Fruit fly (Drosophila melanogaster) whole organism, embryonic: ENCODE results near the gene melt.

ENCODE experiments used
- ATbp ChIP-seq: fragments of 200-800 bp; sonication (Bioruptor generic); optimal IDR thresholded peaks from 2 replicates; lab custom pipeline; 2017; ENCODE audit warnings: missing biosample characterization, mild to moderate bottlenecking, missing genetic modification characterization, missing genetic modification reagents
- BEAF-32 ChIP-seq: fragments of 200-800 bp; sonication (Bioruptor generic); optimal IDR thresholded peaks from 3 replicates; lab custom pipeline; 2017; ENCODE audit warnings: missing biosample characterization, missing genetic modification characterization, mild to moderate bottlenecking, moderate library complexity, missing genetic modification reagents
- CG10366 ChIP-seq: fragments of 200-800 bp; sonication (Bioruptor generic); IDR thresholded peaks from 2 replicates; pipeline ENCODE4 v1.3.6; 2022; ENCODE audit warnings: missing biosample characterization, missing genetic modification characterization
- CG12219 ChIP-seq: fragments of 200-800 bp; sonication (Bioruptor generic); optimal IDR thresholded peaks from 3 replicates; lab custom pipeline; 2018; ENCODE audit warnings: missing biosample characterization, mild to moderate bottlenecking, missing genetic modification characterization
- CG15514 ChIP-seq: fragments of 200-800 bp; sonication (Bioruptor generic); optimal IDR thresholded peaks from 3 replicates; lab custom pipeline; 2017; ENCODE audit warnings: missing biosample characterization, missing genetic modification characterization, mild to moderate bottlenecking, moderate library complexity, missing genetic modification reagents
- CG18619 ChIP-seq: fragments of 200-800 bp; sonication (Bioruptor generic); optimal IDR thresholded peaks from 3 replicates; lab custom pipeline; 2017; ENCODE audit warnings: missing biosample characterization, mild to moderate bottlenecking, missing genetic modification characterization
- CG31224 ChIP-seq: fragments of 200-800 bp; sonication (Bioruptor generic); IDR thresholded peaks from 2 replicates; pipeline ENCODE4 v1.3.6; 2022; ENCODE audit warnings: missing biosample characterization, missing genetic modification characterization
- CG31441 ChIP-seq: fragments of 200-800 bp; sonication (Bioruptor generic); IDR thresholded peaks from 2 replicates; pipeline ENCODE4 v1.3.6; 2022; ENCODE audit warnings: missing biosample characterization, missing genetic modification characterization
- CG34376 ChIP-seq: fragments of 200-800 bp; sonication (Bioruptor generic); optimal IDR thresholded peaks from 2 replicates; lab custom pipeline; 2018; ENCODE audit warnings: missing biosample characterization, mild to moderate bottlenecking, missing genetic modification characterization
- CG34422 ChIP-seq: fragments of 200-800 bp; sonication (Bioruptor generic); IDR thresholded peaks from 3 replicates; pipeline ENCODE4 v1.3.6; 2022; ENCODE audit warnings: missing biosample characterization, missing genetic modification characterization
- CG42726 ChIP-seq: fragments of 200-800 bp; sonication (Bioruptor generic); IDR thresholded peaks from 2 replicates; pipeline ENCODE4 v1.3.6; 2022; ENCODE audit warnings: missing biosample characterization, missing genetic modification characterization; ENCODE audit not compliant: partially characterized antibody
- CG4282 ChIP-seq: fragments of 200-800 bp; sonication (Bioruptor generic); optimal IDR thresholded peaks from 2 replicates; lab custom pipeline; 2016; ENCODE audit warnings: missing biosample characterization, missing genetic modification characterization
- CG5180 ChIP-seq: fragments of 200-800 bp; sonication (Bioruptor generic); optimal IDR thresholded peaks from 3 replicates; lab custom pipeline; 2017; ENCODE audit warnings: missing biosample characterization, missing genetic modification characterization, mild to moderate bottlenecking, moderate library complexity, missing genetic modification reagents
- CG6791 ChIP-seq: fragments of 200-800 bp; sonication (Bioruptor generic); IDR thresholded peaks from 3 replicates; pipeline ENCODE4 v1.3.6; 2022; ENCODE audit warnings: missing biosample characterization, missing genetic modification characterization; ENCODE audit not compliant: partially characterized antibody
- CG8290 ChIP-seq, 3 experiments: fragments of 200-800 bp; sonication (Bioruptor generic); optimal IDR thresholded peaks; 2 replicates each; lab custom pipeline; 2016 to 2019; ENCODE audit warnings: missing biosample characterization in 3 of 3, missing genetic modification characterization in 3 of 3, mild to moderate bottlenecking in 2 of 3, moderate library complexity in 1 of 3
- CG8359 ChIP-seq: fragments of 200-800 bp; sonication (Bioruptor generic); optimal IDR thresholded peaks from 2 replicates; lab custom pipeline; 2017; ENCODE audit warnings: missing biosample characterization, mild to moderate bottlenecking, missing genetic modification characterization, borderline replicate concordance
- CG9215 ChIP-seq: fragments of 200-800 bp; sonication (Bioruptor generic); IDR thresholded peaks from 2 replicates; pipeline ENCODE4 v1.3.6; 2022; ENCODE audit warnings: missing biosample characterization, missing genetic modification characterization
- CHES-1-like ChIP-seq: fragments of 200-800 bp; sonication (Bioruptor generic); optimal IDR thresholded peaks from 2 replicates; lab custom pipeline; 2016; ENCODE audit warnings: missing biosample characterization, missing genetic modification characterization
- CrebB ChIP-seq: fragments of 200-800 bp; sonication (Bioruptor generic); optimal IDR thresholded peaks from 3 replicates; lab custom pipeline; 2018; ENCODE audit warnings: missing biosample characterization, mild to moderate bottlenecking, missing genetic modification characterization
- Drgx ChIP-seq: fragments of 200-800 bp; sonication (Bioruptor generic); IDR thresholded peaks from 2 replicates; pipeline ENCODE4 v1.3.6; 2022; ENCODE audit warnings: missing biosample characterization, missing genetic modification characterization
- ERR ChIP-seq: fragments of 200-800 bp; sonication (Bioruptor generic); optimal IDR thresholded peaks from 2 replicates; lab custom pipeline; 2016; ENCODE audit warnings: missing biosample characterization, missing genetic modification characterization
- Ets97D ChIP-seq: fragments of 200-800 bp; sonication (Bioruptor generic); optimal IDR thresholded peaks from 3 replicates; lab custom pipeline; 2016; ENCODE audit warnings: missing biosample characterization, missing genetic modification characterization
- HLH3B ChIP-seq: fragments of 200-800 bp; sonication (Bioruptor generic); IDR thresholded peaks from 2 replicates; pipeline ENCODE4 v1.3.6; 2022; ENCODE audit warnings: missing biosample characterization, missing genetic modification characterization
- HLHmδ ChIP-seq: fragments of 200-800 bp; sonication (Bioruptor generic); optimal IDR thresholded peaks from 2 replicates; lab custom pipeline; 2018; ENCODE audit warnings: missing biosample characterization, mild to moderate bottlenecking, missing genetic modification characterization, moderate library complexity
- Jarid2 ChIP-seq: fragments of 200-800 bp; sonication (Bioruptor generic); optimal IDR thresholded peaks from 3 replicates; lab custom pipeline; 2017; ENCODE audit warnings: mild to moderate bottlenecking, missing biosample characterization, missing genetic modification reagents, missing genetic modification characterization
- Myb ChIP-seq: fragments of 200-800 bp; sonication (Bioruptor generic); optimal IDR thresholded peaks from 2 replicates; lab custom pipeline; 2016; ENCODE audit warnings: missing biosample characterization, missing genetic modification characterization
- Neu2 ChIP-seq: fragments of 200-800 bp; sonication (Bioruptor generic); optimal IDR thresholded peaks from 3 replicates; lab custom pipeline; 2016; ENCODE audit warnings: missing biosample characterization, missing genetic modification characterization, borderline replicate concordance
- PHDP ChIP-seq: fragments of 200-800 bp; sonication (Bioruptor generic); optimal IDR thresholded peaks from 3 replicates; lab custom pipeline; 2018; ENCODE audit warnings: missing biosample characterization, mild to moderate bottlenecking, missing genetic modification characterization, moderate library complexity
- Ravus ChIP-seq: fragments of 200-800 bp; sonication (Bioruptor generic); IDR thresholded peaks from 2 replicates; pipeline ENCODE4 v1.3.6; 2022; ENCODE audit warnings: missing biosample characterization, missing genetic modification characterization
- Six4 ChIP-seq: fragments of 200-800 bp; sonication (Bioruptor generic); optimal IDR thresholded peaks from 2 replicates; lab custom pipeline; 2016; ENCODE audit warnings: missing biosample characterization, missing genetic modification characterization
- Spps ChIP-seq: fragments of 200-800 bp; sonication (Bioruptor generic); optimal IDR thresholded peaks from 2 replicates; lab custom pipeline; 2018; ENCODE audit warnings: missing biosample characterization, mild to moderate bottlenecking, missing genetic modification characterization
- Tbp ChIP-seq: fragments of >200 bp; optimal IDR thresholded peaks from 2 replicates; lab custom pipeline; 2018; ENCODE audit warnings: missing biosample characterization, missing genetic modification characterization
- Usf ChIP-seq: fragments of 200-800 bp; sonication (Bioruptor generic); optimal IDR thresholded peaks from 2 replicates; lab custom pipeline; 2017; ENCODE audit warnings: missing genotype, missing biosample characterization, missing genetic modification characterization
- az2 ChIP-seq: fragments of 200-800 bp; sonication (Bioruptor generic); optimal IDR thresholded peaks from 3 replicates; lab custom pipeline; 2016; ENCODE audit warnings: missing biosample characterization, missing genetic modification characterization
- dati ChIP-seq: fragments of 200-800 bp; sonication (Bioruptor generic); IDR thresholded peaks from 2 replicates; pipeline ENCODE4 v1.3.6; 2022; ENCODE audit warnings: missing biosample characterization, missing genetic modification characterization
- dysf ChIP-seq: fragments of 200-800 bp; sonication (Bioruptor generic); IDR thresholded peaks from 3 replicates; pipeline ENCODE4 v1.3.6; 2022; ENCODE audit warnings: missing biosample characterization, missing genetic modification characterization
- fru ChIP-seq: fragments of >200 bp; optimal IDR thresholded peaks from 2 replicates; lab custom pipeline; 2017
- lov ChIP-seq, 2 experiments: fragments of 200-800 bp in 1 of 2; fragments of >200 bp in 1 of 2; sonication (Bioruptor generic) in 1 of 2; IDR thresholded peaks in 1 of 2; optimal IDR thresholded peaks in 1 of 2; 2 replicates in 1 of 2; 3 replicates in 1 of 2; pipeline versions ENCODE4 v1.3.6 to Lab custom; 2017 to 2022; ENCODE audit warnings: missing biosample characterization in 1 of 2, missing genetic modification characterization in 1 of 2
- mirr ChIP-seq: fragments of 200-800 bp; sonication (Bioruptor generic); optimal IDR thresholded peaks from 3 replicates; lab custom pipeline; 2018; ENCODE audit warnings: missing biosample characterization, mild to moderate bottlenecking, missing genetic modification characterization
- nmo ChIP-seq: fragments of 200-800 bp; sonication (Bioruptor generic); optimal IDR thresholded peaks from 2 replicates; lab custom pipeline; 2018; ENCODE audit warnings: missing biosample characterization, mild to moderate bottlenecking, missing genetic modification characterization, moderate library complexity
- nom ChIP-seq: fragments of 200-800 bp; sonication (Bioruptor generic); optimal IDR thresholded peaks from 2 replicates; lab custom pipeline; 2017; ENCODE audit warnings: missing biosample characterization, missing genetic modification characterization, mild to moderate bottlenecking, moderate library complexity, missing genetic modification reagents
- pzg ChIP-seq: fragments of 200-800 bp; sonication (Bioruptor generic); optimal IDR thresholded peaks from 3 replicates; lab custom pipeline; 2018; ENCODE audit warnings: missing biosample characterization, mild to moderate bottlenecking, missing genetic modification characterization, moderate library complexity
- ranshi ChIP-seq: fragments of 200-800 bp; sonication (Bioruptor generic); IDR thresholded peaks from 2 replicates; pipeline ENCODE4 v1.3.6; 2022; ENCODE audit warnings: missing biosample characterization, missing genetic modification characterization
- sens-2 ChIP-seq: fragments of 200-800 bp; sonication (Bioruptor generic); IDR thresholded peaks from 2 replicates; pipeline ENCODE4 v1.3.6; 2022; ENCODE audit warnings: missing biosample characterization, missing genetic modification characterization
- shn ChIP-seq: fragments of 200-800 bp; sonication (Bioruptor generic); optimal IDR thresholded peaks from 3 replicates; lab custom pipeline; 2016; ENCODE audit warnings: missing biosample characterization, missing genetic modification characterization
- sug ChIP-seq: fragments of 200-800 bp; optimal IDR thresholded peaks from 2 replicates; lab custom pipeline; 2019; ENCODE audit warnings: missing biosample characterization, mild to moderate bottlenecking, missing genetic modification characterization, moderate library complexity
- tio ChIP-seq: fragments of 200-800 bp; sonication (Bioruptor generic); optimal IDR thresholded peaks from 2 replicates; lab custom pipeline; 2017; ENCODE audit warnings: missing biosample characterization, missing genetic modification characterization, inconsistent platforms
- vnd ChIP-seq: fragments of 200-800 bp; sonication (Bioruptor generic); IDR thresholded peaks from 3 replicates; pipeline ENCODE4 v1.3.6; 2022; ENCODE audit warnings: missing biosample characterization, missing genetic modification characterization; ENCODE audit not compliant: partially characterized antibody
- zfh1 ChIP-seq: fragments of 200-800 bp; sonication (Bioruptor generic); IDR thresholded peaks from 3 replicates; pipeline ENCODE4 v1.3.6; 2022; ENCODE audit warnings: missing biosample characterization, missing genetic modification characterization

Gene melt

DNA sequence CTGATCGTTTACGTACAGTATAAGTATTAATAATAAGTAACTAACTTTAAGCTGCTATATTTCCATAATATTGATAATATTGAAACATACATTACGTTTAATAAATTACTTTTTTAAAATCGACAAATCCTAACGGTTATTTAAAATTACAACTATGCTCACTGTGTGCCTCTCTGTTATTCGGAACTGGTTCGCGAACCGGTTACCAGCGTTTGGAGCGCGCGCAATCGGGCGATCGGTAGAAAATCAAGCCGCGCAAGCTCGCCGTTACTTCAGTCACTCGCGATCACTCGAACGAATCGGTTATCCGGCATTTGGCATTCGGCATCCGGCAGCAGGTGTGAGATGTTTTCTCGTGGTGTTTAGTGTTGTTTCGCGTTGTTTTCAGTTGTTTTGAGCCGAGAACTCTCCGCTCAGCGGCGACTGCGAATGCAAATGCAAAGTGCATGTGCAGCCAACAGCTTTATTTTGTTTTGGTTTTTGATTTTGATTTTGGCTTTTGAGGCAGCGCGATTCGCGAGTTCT lies 39.7 kb upstream of the melt start, which contains the start of gene form3 (continued):
- TF ChIP-seq Myb (GFP tag; lab: Kevin White, UChicago) (peak; percentile 45), CG12219 (GFP tag; lab: Kevin White, UChicago) (no peak), Jarid2 (GFP tag; lab: Kevin White, UChicago) (peak; percentile 88), Neu2 (GFP tag; lab: Kevin White, UChicago) (no peak), Spps (tag; lab: Kevin White, UChicago) (no peak), ERR (GFP tag; lab: Kevin White, UChicago) (no peak), az2 (GFP tag; lab: Kevin White, UChicago) (no peak), CG5180 (GFP tag; lab: Kevin White, UChicago) (no peak), fru (lab: Kevin White, UChicago) (no peak), CG6791 (GFP tag; lab: Robert Waterston, UW) (0 out of 3 replicates have a peak, but pooled peaks have one; percentile 38), CG8290 (GFP tag; optimal IDR thresholded peaks at IDR 0.05; lab: Kevin White, UChicago) (no peak), CG8290 (tag; optimal IDR thresholded peaks at IDR 0.05; lab: Kevin White, UChicago) (peak in 1 of 2 experiments; percentile 39), CG34376 (no peak), nmo (GFP tag; lab: Kevin White, UChicago) (no peak), lov (optimal IDR thresholded peaks at IDR 0.05; lab: Kevin White, UChicago) (no peak), lov (GFP tag; IDR thresholded peaks at IDR 0.05; lab: Robert Waterston, UW) (0 out of 3 replicates have a peak, but pooled peaks have one; percentile 61), HLH3B (GFP tag; lab: Robert Waterston, UW) (no peak), CG31224 (GFP tag; lab: Robert Waterston, UW) (no peak), pzg (GFP tag; lab: Kevin White, UChicago) (peak; percentile 5), sens-2 (GFP tag; lab: Robert Waterston, UW) (no peak), ranshi (GFP tag; lab: Robert Waterston, UW) (peak; percentile 21; the same call in 1 of the 2 replicates), Six4 (GFP tag; lab: Kevin White, UChicago) (no peak), CG9215 (GFP tag; lab: Robert Waterston, UW) (no peak), mirr (GFP tag; lab: Kevin White, UChicago) (no peak), CG15514 (GFP tag; lab: Kevin White, UChicago) (peak; percentile 98), CG10366 (GFP tag; lab: Robert Waterston, UW) (peak; percentile 24; the same call in 1 of the 2 replicates), dati (GFP tag; lab: Robert Waterston, UW) (no peak), ATbp (GFP tag; lab: Kevin White, UChicago) (no peak), dysf (GFP tag; lab: Robert Waterston, UW) (0 out of 3 replicates have a peak, but pooled peaks have one; percentile 33), Tbp (GFP tag; lab: Kevin White, UChicago) (no peak), zfh1 (GFP tag; lab: Robert Waterston, UW) (0 out of 3 replicates have a peak, but pooled peaks have one; percentile 8), Ets97D (GFP tag; lab: Kevin White, UChicago) (no peak), sug (tag; lab: Kevin White, UChicago) (peak; percentile 2), CG18619 (GFP tag; lab: Kevin White, UChicago) (no peak), CG4282 (GFP tag; lab: Kevin White, UChicago) (no peak), CG42726 (peak; percentile 63; the same call in 1 of the 2 replicates), Drgx (no peak), CG8359 (GFP tag; lab: Kevin White, UChicago) (no peak), CG34422 (GFP tag; lab: Robert Waterston, UW) (no peak; the same call in 2 of the 3 replicates), CrebB (tag; lab: Kevin White, UChicago) (no peak), PHDP (tag; lab: Kevin White, UChicago) (no peak), BEAF-32 (no peak), HLHmδ (GFP tag; lab: Kevin White, UChicago) (no peak), Ravus (no peak), nom (peak; percentile 12), CG31441 (no peak), shn (GFP tag; lab: Kevin White, UChicago) (no peak), vnd (no peak), CHES-1-like (GFP tag; lab: Kevin White, UChicago) (no peak), tio (GFP tag; lab: Kevin White, UChicago) (no peak), Usf (GFP tag; lab: Kevin White, UChicago) (no peak)
